Worm (Caenorhabditis elegans) whole organism, late embryonic: ENCODE data around the gene Y54F10BM.12.

ENCODE experiments used
- C08G9.2 ChIP-seq: sonication (generic microtip); optimal IDR thresholded peaks from 2 replicates; lab custom pipeline; 2016; ENCODE audit warnings: mild to moderate bottlenecking, missing genetic modification characterization, moderate library complexity, missing compliant biosample characterization
- C38D4.7 ChIP-seq: fragments of 200-800 bp; sonication (Bioruptor generic); optimal IDR thresholded peaks from 2 replicates; lab custom pipeline; 2018; ENCODE audit warnings: mild to moderate bottlenecking, missing genetic modification characterization, moderate library complexity, missing compliant biosample characterization
- K02D7.2 ChIP-seq: sonication (generic microtip); optimal IDR thresholded peaks from 2 replicates; lab custom pipeline; 2017; ENCODE audit warnings: mild to moderate bottlenecking, missing genetic modification characterization, missing compliant biosample characterization
- K09A11.1 ChIP-seq: sonication (generic microtip); optimal IDR thresholded peaks from 2 replicates; lab custom pipeline; 2017; ENCODE audit warnings: antibody characterized with exemption, mild to moderate bottlenecking, missing genetic modification characterization, missing compliant biosample characterization; ENCODE audit not compliant: insufficient read depth
- Y22D7AL.16 ChIP-seq: sonication (generic microtip); optimal IDR thresholded peaks from 2 replicates; lab custom pipeline; 2016; ENCODE audit warnings: missing genetic modification characterization, missing compliant biosample characterization
- ahr-1 ChIP-seq: sonication (generic microtip); optimal IDR thresholded peaks from 2 replicates; lab custom pipeline; 2016; ENCODE audit warnings: missing genetic modification characterization, missing compliant biosample characterization
- ceh-14 ChIP-seq: sonication (generic microtip); optimal IDR thresholded peaks from 2 replicates; lab custom pipeline; 2016; ENCODE audit warnings: missing genotype, missing genetic modification characterization, missing compliant biosample characterization
- ceh-18 ChIP-seq: sonication (generic microtip); optimal IDR thresholded peaks from 2 replicates; lab custom pipeline; 2016; ENCODE audit warnings: missing genetic modification characterization, missing compliant biosample characterization
- ceh-19 ChIP-seq: fragments of 200-800 bp; sonication (Bioruptor generic); optimal IDR thresholded peaks from 2 replicates; lab custom pipeline; 2018; ENCODE audit warnings: mild to moderate bottlenecking, missing genetic modification characterization, missing compliant biosample characterization
- ceh-24 ChIP-seq: sonication (generic microtip); optimal IDR thresholded peaks from 2 replicates; lab custom pipeline; 2016; ENCODE audit warnings: mild to moderate bottlenecking, missing genetic modification characterization, missing compliant biosample characterization
- ceh-30 ChIP-seq: fragments of 150-350 bp; optimal IDR thresholded peaks from 2 replicates; lab custom pipeline; 2014; ENCODE audit warnings: missing biosample characterization, missing genetic modification characterization
- ceh-31 ChIP-seq: sonication (generic microtip); optimal IDR thresholded peaks from 2 replicates; lab custom pipeline; 2016; ENCODE audit warnings: missing genetic modification characterization, missing compliant biosample characterization
- ceh-34 ChIP-seq: sonication (generic microtip); optimal IDR thresholded peaks from 2 replicates; lab custom pipeline; 2016; ENCODE audit warnings: mild to moderate bottlenecking, missing genetic modification characterization, missing compliant biosample characterization
- ceh-45 ChIP-seq: fragments of 200-800 bp; sonication (Bioruptor generic); IDR thresholded peaks from 2 replicates; pipeline ENCODE4 v1.3.6; 2022; ENCODE audit warnings: missing genetic modification reagents, missing genetic modification characterization, missing compliant biosample characterization
- ceh-48 ChIP-seq: sonication (generic microtip); optimal IDR thresholded peaks from 2 replicates; lab custom pipeline; 2016; ENCODE audit warnings: missing genetic modification characterization, inconsistent platforms, missing compliant biosample characterization
- ceh-9 ChIP-seq: sonication (generic microtip); optimal IDR thresholded peaks from 2 replicates; lab custom pipeline; 2016; ENCODE audit warnings: mild to moderate bottlenecking, missing genetic modification characterization, inconsistent platforms, missing compliant biosample characterization
- che-1 ChIP-seq: sonication (generic microtip); optimal IDR thresholded peaks from 2 replicates; lab custom pipeline; 2016; ENCODE audit warnings: mild to moderate bottlenecking, missing genetic modification characterization, missing compliant biosample characterization
- dmd-4 ChIP-seq: sonication (generic microtip); optimal IDR thresholded peaks from 2 replicates; lab custom pipeline; 2016; ENCODE audit warnings: borderline replicate concordance, missing genetic modification characterization, missing compliant biosample characterization
- elt-2 ChIP-seq: sonication (generic microtip); optimal IDR thresholded peaks from 2 replicates; lab custom pipeline; 2016; ENCODE audit warnings: missing genetic modification reagents, missing genetic modification characterization, missing compliant biosample characterization
- elt-4 ChIP-seq: sonication (generic microtip); optimal IDR thresholded peaks from 2 replicates; lab custom pipeline; 2016; ENCODE audit warnings: missing genetic modification characterization, missing compliant biosample characterization
- ets-4 ChIP-seq: sonication (generic microtip); optimal IDR thresholded peaks from 2 replicates; lab custom pipeline; 2016; ENCODE audit warnings: missing genetic modification characterization, missing compliant biosample characterization
- eyg-1 ChIP-seq: sonication (generic microtip); optimal IDR thresholded peaks from 2 replicates; lab custom pipeline; 2016; ENCODE audit warnings: missing genotype, missing genetic modification characterization, missing compliant biosample characterization
- fkh-10 ChIP-seq: fragments of 150-350 bp; optimal IDR thresholded peaks from 2 replicates; lab custom pipeline; 2014; ENCODE audit warnings: missing biosample characterization, missing genetic modification reagents, missing genetic modification characterization
- fkh-6 ChIP-seq: sonication (generic microtip); optimal IDR thresholded peaks from 2 replicates; lab custom pipeline; 2016; ENCODE audit warnings: missing genetic modification characterization, missing compliant biosample characterization
- hlh-15 ChIP-seq: sonication (generic microtip); optimal IDR thresholded peaks from 2 replicates; lab custom pipeline; 2016; ENCODE audit warnings: missing genetic modification characterization, missing compliant biosample characterization
- hlh-30 ChIP-seq: sonication (generic microtip); optimal IDR thresholded peaks from 2 replicates; lab custom pipeline; 2017; ENCODE audit warnings: antibody characterized with exemption, missing genetic modification characterization, missing compliant biosample characterization; ENCODE audit not compliant: insufficient read depth
- hlh-8 ChIP-seq: sonication (generic microtip); optimal IDR thresholded peaks from 2 replicates; lab custom pipeline; 2016; ENCODE audit warnings: missing genotype, missing genetic modification characterization, missing compliant biosample characterization
- lim-6 ChIP-seq: sonication (generic microtip); optimal IDR thresholded peaks from 2 replicates; lab custom pipeline; 2016; ENCODE audit warnings: missing genetic modification characterization, missing compliant biosample characterization
- lin-11 ChIP-seq: fragments of 200-800 bp; sonication (Bioruptor generic); optimal IDR thresholded peaks from 2 replicates; lab custom pipeline; 2018; ENCODE audit warnings: mild to moderate bottlenecking, missing genetic modification characterization, missing compliant biosample characterization
- mec-3 ChIP-seq: sonication (generic microtip); optimal IDR thresholded peaks from 2 replicates; lab custom pipeline; 2016; ENCODE audit warnings: borderline replicate concordance, missing genetic modification characterization, missing compliant biosample characterization
- nfya-1 ChIP-seq: sonication (generic microtip); optimal IDR thresholded peaks from 2 replicates; lab custom pipeline; 2017; ENCODE audit warnings: missing genetic modification characterization, mild to moderate bottlenecking, missing compliant biosample characterization, antibody characterized with exemption, moderate library complexity
- npax-4 ChIP-seq: sonication (generic microtip); optimal IDR thresholded peaks from 2 replicates; lab custom pipeline; 2016; ENCODE audit warnings: missing genetic modification characterization, missing compliant biosample characterization
- odd-2 ChIP-seq: sonication (generic microtip); optimal IDR thresholded peaks from 2 replicates; lab custom pipeline; 2017; ENCODE audit warnings: antibody characterized with exemption, mild to moderate bottlenecking, missing genetic modification characterization, missing compliant biosample characterization
- pag-3 ChIP-seq: sonication (generic microtip); optimal IDR thresholded peaks from 2 replicates; lab custom pipeline; 2016; ENCODE audit warnings: missing compliant biosample characterization, missing genetic modification characterization, borderline replicate concordance
- pha-2 ChIP-seq: sonication (generic microtip); optimal IDR thresholded peaks from 2 replicates; lab custom pipeline; 2017; ENCODE audit warnings: mild to moderate bottlenecking, missing genetic modification characterization, missing compliant biosample characterization
- pha-4 ChIP-seq: fragments of 150-350 bp; optimal IDR thresholded peaks from 2 replicates; lab custom pipeline; 2018; ENCODE audit warnings: missing biosample characterization, missing genetic modification reagents, missing genetic modification characterization
- pqm-1 ChIP-seq: sonication (generic microtip); optimal IDR thresholded peaks from 2 replicates; lab custom pipeline; 2016; ENCODE audit warnings: missing genetic modification characterization, missing compliant biosample characterization
- pros-1 ChIP-seq: fragments of 150-350 bp; optimal IDR thresholded peaks from 2 replicates; lab custom pipeline; 2014; ENCODE audit warnings: missing biosample characterization, missing genetic modification reagents, missing genetic modification characterization
- rnt-1 ChIP-seq: sonication (generic microtip); optimal IDR thresholded peaks from 2 replicates; lab custom pipeline; 2016; ENCODE audit warnings: missing genetic modification characterization, missing compliant biosample characterization
- sdc-2 ChIP-seq: sonication (generic microtip); optimal IDR thresholded peaks from 2 replicates; lab custom pipeline; 2016; ENCODE audit warnings: missing genotype, missing genetic modification characterization, missing compliant biosample characterization
- sox-2 ChIP-seq: fragments of 200-800 bp; sonication (Bioruptor generic); IDR thresholded peaks from 2 replicates; pipeline ENCODE4 v1.3.6; 2022; ENCODE audit warnings: missing genetic modification reagents, missing genetic modification characterization, missing compliant biosample characterization
- sox-4 ChIP-seq: sonication (generic microtip); optimal IDR thresholded peaks from 2 replicates; lab custom pipeline; 2017; ENCODE audit warnings: mild to moderate bottlenecking, missing genetic modification characterization, inconsistent platforms, missing compliant biosample characterization
- syd-9 ChIP-seq: sonication (generic microtip); optimal IDR thresholded peaks from 2 replicates; lab custom pipeline; 2016; ENCODE audit warnings: mild to moderate bottlenecking, missing genetic modification characterization, moderate library complexity, missing compliant biosample characterization
- tbx-7 ChIP-seq: sonication (generic microtip); optimal IDR thresholded peaks from 2 replicates; lab custom pipeline; 2016; ENCODE audit warnings: missing genotype, missing genetic modification characterization, missing compliant biosample characterization
- unc-3 ChIP-seq, 2 experiments: fragments of 200-800 bp in 1 of 2; sonication (Bioruptor generic) in 1 of 2; sonication (generic microtip) in 1 of 2; conservative IDR thresholded peaks in 1 of 2; optimal IDR thresholded peaks in 1 of 2; 2 replicates each; pipeline versions ENCODE4 v1.3.6 to Lab custom; 2016 to 2022; ENCODE audit warnings: missing compliant biosample characterization in 2 of 2, missing genetic modification characterization in 2 of 2, missing genetic modification reagents in 1 of 2
- unc-55 ChIP-seq: sonication (generic microtip); optimal IDR thresholded peaks from 2 replicates; lab custom pipeline; 2017; ENCODE audit warnings: missing biosample characterization, missing genetic modification reagents, missing genetic modification characterization
- unc-86 ChIP-seq: sonication (generic microtip); optimal IDR thresholded peaks from 2 replicates; lab custom pipeline; 2016; ENCODE audit warnings: missing genetic modification characterization, missing compliant biosample characterization

Y54F10BM.12 gene

ce11 chrIII:2304149-2304548, 25.3 kb downstream of the Y54F10BM.12 start:
- TF ChIP-seq Y22D7AL.16 (tag; lab: Kevin White, UChicago): no peak
- no peak for TF ChIP-seq ceh-45 (GFP tag; lab: Robert Waterston, UW)
- TF ChIP-seq K02D7.2 (tag; lab: Kevin White, UChicago): no peak
- TF ChIP-seq ceh-9 (tag; lab: Kevin White, UChicago): no peak
- no peak for TF ChIP-seq elt-4
- no peak for TF ChIP-seq unc-55 (GFP tag; lab: Kevin White, UChicago)
- TF ChIP-seq sox-2: no peak
- TF ChIP-seq C38D4.7: no peak
- TF ChIP-seq fkh-10 (GFP tag; lab: Kevin White, UChicago): no peak
- TF ChIP-seq lin-11 (tag; lab: Kevin White, UChicago): no peak
- no peak for TF ChIP-seq pros-1 (tag; lab: Kevin White, UChicago)
- TF ChIP-seq syd-9 (tag; lab: Kevin White, UChicago): no peak
- no peak for TF ChIP-seq mec-3
- no peak for TF ChIP-seq ceh-30 (tag; lab: Kevin White, UChicago)
- no peak for TF ChIP-seq ceh-31 (tag; lab: Kevin White, UChicago)
- no peak for TF ChIP-seq pha-2
- no peak for TF ChIP-seq lim-6 (tag; lab: Kevin White, UChicago)
- TF ChIP-seq rnt-1 (tag; lab: Kevin White, UChicago): no peak
- TF ChIP-seq ceh-34 (tag; lab: Kevin White, UChicago): no peak
- TF ChIP-seq ceh-19 (GFP tag; lab: Kevin White, UChicago): no peak

- TF ChIP-seq pha-2 (no peak), elt-2 (tag; lab: Kevin White, UChicago) (peak; percentile 48)
Observed at ce11 chrIII:2294736-2295135, 34.7 kb downstream of the Y54F10BM.12 start.

- TF ChIP-seq C08G9.2 (tag; lab: Kevin White, UChicago) (no peak), fkh-6 (no peak), npax-4 (tag; lab: Kevin White, UChicago) (no peak), dmd-4 (tag; lab: Kevin White, UChicago) (no peak), pqm-1 (tag; lab: Kevin White, UChicago) (no peak), syd-9 (tag; lab: Kevin White, UChicago) (no peak), K09A11.1 (tag; lab: Kevin White, UChicago) (no peak), ceh-24 (tag; lab: Kevin White, UChicago) (no peak), tbx-7 (tag; lab: Kevin White, UChicago) (no peak), ceh-19 (GFP tag; lab: Kevin White, UChicago) (no peak), hlh-30 (tag; lab: Kevin White, UChicago) (no peak), pha-4 (no peak), fkh-10 (GFP tag; lab: Kevin White, UChicago) (no peak), pha-2 (no peak), ets-4 (tag; lab: Kevin White, UChicago) (no peak), ceh-48 (no peak), unc-86 (tag; lab: Kevin White, UChicago) (no peak), eyg-1 (no peak)
Observed at ce11 chrIII:2291139-2291538, 38.3 kb downstream of the Y54F10BM.12 start, which contains the start of gene fbxa-219. fbxa-219 (plus strand) TSS chrIII:2291415.

- TF ChIP-seq ceh-18 (tag; lab: Kevin White, UChicago) (no peak), odd-2 (tag; lab: Kevin White, UChicago) (no peak), hlh-15 (tag; lab: Kevin White, UChicago) (no peak), ceh-14 (tag; lab: Kevin White, UChicago) (no peak), che-1 (tag; lab: Kevin White, UChicago) (no peak), syd-9 (tag; lab: Kevin White, UChicago) (no peak), unc-3 (GFP tag; conservative IDR thresholded peaks at IDR 0.05; lab: Robert Waterston, UW) (no peak), unc-3 (tag; optimal IDR thresholded peaks at IDR 0.05; lab: Kevin White, UChicago) (no peak), ahr-1 (tag; lab: Kevin White, UChicago) (no peak), pqm-1 (tag; lab: Kevin White, UChicago) (no peak), K02D7.2 (tag; lab: Kevin White, UChicago) (no peak), sdc-2 (tag; lab: Kevin White, UChicago) (no peak), pag-3 (no peak), ceh-45 (GFP tag; lab: Robert Waterston, UW) (no peak), tbx-7 (tag; lab: Kevin White, UChicago) (no peak), hlh-8 (no peak), nfya-1 (tag; lab: Kevin White, UChicago) (no peak), ceh-31 (tag; lab: Kevin White, UChicago) (no peak), Y22D7AL.16 (tag; lab: Kevin White, UChicago) (no peak), sox-4 (tag; lab: Kevin White, UChicago) (no peak)
Observed at ce11 chrIII:2288261-2288660, 41.2 kb downstream of the Y54F10BM.12 start.
